Worm (Caenorhabditis elegans) whole organism, midembryonic: ENCODE results near the gene T04A8.7.

Experiments used
- T22C8.4 ChIP-seq: fragments of 200-800 bp; sonication (Bioruptor generic); IDR thresholded peaks from 2 replicates; pipeline ENCODE4 v1.3.6; 2022; ENCODE audit warnings: missing genetic modification characterization, missing compliant biosample characterization
- cog-1 ChIP-seq: sonication (generic microtip); optimal IDR thresholded peaks from 2 replicates; lab custom pipeline; 2016; ENCODE audit warnings: missing genetic modification characterization, missing compliant biosample characterization
- flt-1 ChIP-seq: fragments of 200-800 bp; sonication (Bioruptor generic); IDR thresholded peaks from 2 replicates; pipeline ENCODE4 v1.3.6; 2022; ENCODE audit warnings: missing genetic modification characterization, missing compliant biosample characterization
- klf-2 ChIP-seq: fragments of 200-800 bp; sonication (Bioruptor generic); conservative IDR thresholded peaks from 2 replicates; pipeline ENCODE4 v1.3.6; 2022; ENCODE audit warnings: missing genetic modification reagents, missing genetic modification characterization, missing compliant biosample characterization
- med-1 ChIP-seq: sonication (generic microtip); optimal IDR thresholded peaks from 2 replicates; lab custom pipeline; 2017; ENCODE audit warnings: missing genetic modification characterization, mild to moderate bottlenecking, missing compliant biosample characterization, antibody characterized with exemption, missing genetic modification reagents; ENCODE audit not compliant: insufficient read depth
- tab-1 ChIP-seq: fragments of 200-800 bp; sonication (Bioruptor generic); IDR thresholded peaks from 2 replicates; pipeline ENCODE4 v1.3.6; 2022; ENCODE audit warnings: missing genetic modification characterization, missing compliant biosample characterization
- ztf-23 ChIP-seq: fragments of 200-800 bp; sonication (Bioruptor generic); IDR thresholded peaks from 2 replicates; pipeline ENCODE4 v1.3.6; 2022; ENCODE audit warnings: missing genetic modification reagents, missing genetic modification characterization, missing compliant biosample characterization
- ztf-29 ChIP-seq: fragments of 200-800 bp; sonication (Bioruptor generic); IDR thresholded peaks from 2 replicates; pipeline ENCODE4 v1.3.6; 2022; ENCODE audit warnings: missing genetic modification reagents, missing genetic modification characterization, missing compliant biosample characterization

ce11 chrIII:4677466-4677865 is 17.7 kb upstream of the T04A8.7 start, which contains the start of gene srg-10:
- no peak for TF ChIP-seq T22C8.4 (GFP tag; lab: Robert Waterston, UW)
- TF ChIP-seq tab-1 (GFP tag; lab: Robert Waterston, UW) = no peak
- TF ChIP-seq flt-1 = no peak
- no peak for TF ChIP-seq ztf-29 (GFP tag; lab: Robert Waterston, UW)
- TF ChIP-seq cog-1 = no peak
- no peak for TF ChIP-seq med-1 (GFP tag; lab: Kevin White, UChicago)
- TF ChIP-seq klf-2 (GFP tag; lab: Robert Waterston, UW) = no peak
- no peak for TF ChIP-seq ztf-23 (GFP tag; lab: Robert Waterston, UW)
